Fruit fly (Drosophila melanogaster) whole organism, pupa: Measurements from ENCODE around the gene twit.

Experiments used
- CG12605 ChIP-seq: fragments of 200-800 bp; sonication (Bioruptor generic); IDR thresholded peaks from 2 replicates; pipeline ENCODE4 v1.3.6; 2022; ENCODE audit warnings: missing biosample characterization, missing genetic modification characterization
- fd96Ca ChIP-seq: fragments of 200-800 bp; sonication (Bioruptor generic); IDR thresholded peaks from 3 replicates; pipeline ENCODE4 v1.3.6; 2022; ENCODE audit warnings: missing biosample characterization, missing genetic modification characterization
- rn ChIP-seq: fragments of 200-800 bp; sonication (Bioruptor generic); IDR thresholded peaks from 2 replicates; pipeline ENCODE4 v1.3.6; 2022; ENCODE audit warnings: missing biosample characterization, missing genetic modification characterization

DNA sequence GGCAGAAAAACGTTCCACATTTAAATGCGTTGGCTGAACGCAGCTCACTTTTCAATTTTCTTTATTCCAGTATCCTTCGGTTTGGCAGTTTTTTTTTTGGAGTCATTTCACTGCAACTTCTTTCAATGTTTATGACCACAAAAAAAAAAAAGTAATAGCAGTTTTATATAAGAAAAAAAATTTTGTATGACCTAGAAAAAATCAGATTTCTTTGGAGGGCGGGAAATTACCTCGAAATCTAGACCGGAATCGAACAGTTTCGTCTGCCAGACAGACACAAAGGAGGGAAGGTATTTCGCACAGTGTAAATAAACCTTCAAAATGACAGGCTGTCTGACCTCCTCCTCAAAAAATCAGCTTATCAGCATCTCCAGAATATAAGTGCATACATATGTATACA is 28.1 kb downstream of the twit start:
- TF ChIP-seq fd96Ca (no peak), rn (GFP tag; lab: Robert Waterston, UW) (no peak), CG12605 (GFP tag; lab: Robert Waterston, UW) (no peak)
